Fruit fly (Drosophila melanogaster): ENCODE results near the gene RPA2.
A peak's percentile ranks its signal among the peaks of the same experiment; 100 is the strongest.

RPA2 gene

DNA sequence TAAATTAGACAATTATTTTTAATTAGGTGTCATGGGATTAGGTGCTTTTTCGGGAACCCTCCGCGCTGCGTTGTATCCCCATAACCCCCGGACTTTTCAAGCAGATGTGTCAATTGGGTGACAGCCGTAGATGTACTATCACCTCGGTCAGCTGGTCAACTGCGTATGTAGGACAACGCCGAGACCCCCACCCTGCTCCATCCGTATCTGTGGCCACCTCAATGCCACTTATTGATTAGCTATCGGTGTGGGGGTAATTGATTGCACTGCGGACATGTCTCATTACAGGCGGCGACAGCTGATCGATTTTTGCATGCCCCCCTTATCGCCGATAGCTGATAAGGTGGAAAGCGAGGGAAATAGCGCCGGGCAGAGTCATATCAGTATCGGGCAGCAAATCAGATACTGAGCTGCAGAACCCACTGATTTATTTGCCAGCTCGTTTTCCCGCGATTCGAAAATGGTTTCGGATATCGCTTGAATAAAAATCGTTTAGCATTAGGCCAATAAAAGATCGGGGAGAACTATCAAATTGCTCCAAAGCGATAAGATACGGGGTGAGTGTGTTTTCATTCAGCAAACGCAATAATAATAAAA lies 42.2 kb downstream of the RPA2 start (continued):
- TF ChIP-seq hkb (optimal IDR thresholded peaks at IDR 0.05): no peak
- no peak for TF ChIP-seq hkb (GFP tag; IDR thresholded peaks at IDR 0.05)
- TF ChIP-seq CG1603 (tag; optimal IDR thresholded peaks at IDR 0.05): no peak
- TF ChIP-seq sisA (GFP tag; IDR thresholded peaks at IDR 0.05): no peak
- no peak for TF ChIP-seq CG3726 (GFP tag; IDR thresholded peaks at IDR 0.05)
- TF ChIP-seq CG7928 (GFP tag; optimal IDR thresholded peaks at IDR 0.05): no peak
- TF ChIP-seq Fer2 (tag; optimal IDR thresholded peaks at IDR 0.05): no peak
- TF ChIP-seq CG13894 (tag; optimal IDR thresholded peaks at IDR 0.05): peak; percentile 13
- TF ChIP-seq Hsf (GFP tag; optimal IDR thresholded peaks at IDR 0.05): no peak
- TF ChIP-seq CG14860 (GFP tag; IDR thresholded peaks at IDR 0.05; ENCODE audit: partially characterized antibody): no peak
- TF ChIP-seq CG14965 (GFP tag; optimal IDR thresholded peaks at IDR 0.05; ENCODE audit: borderline replicate concordance): no peak
- peak; percentile 92 for TF ChIP-seq lab (GFP tag; optimal IDR thresholded peaks at IDR 0.05)
- no peak for TF ChIP-seq gsb (GFP tag; IDR thresholded peaks at IDR 0.05)
- TF ChIP-seq Dp (GFP tag; optimal IDR thresholded peaks at IDR 0.05): no peak
- no peak for TF ChIP-seq CG7963 (GFP tag; IDR thresholded peaks at IDR 0.05; ENCODE audit: partially characterized antibody)
- TF ChIP-seq CG3281 (GFP tag; optimal IDR thresholded peaks at IDR 0.05): no peak
- TF ChIP-seq CG4854 (GFP tag; optimal IDR thresholded peaks at IDR 0.05): no peak
- TF ChIP-seq vfl (GFP tag; optimal IDR thresholded peaks at IDR 0.05): no peak
- TF ChIP-seq exex (tag; optimal IDR thresholded peaks at IDR 0.05): peak; percentile 98
- TF ChIP-seq stwl (tag; optimal IDR thresholded peaks at IDR 0.05): no peak
- peak; percentile 85; the same call in 3 of the 4 replicates for TF ChIP-seq chinmo (GFP tag; IDR thresholded peaks at IDR 0.05; ENCODE audit: partially characterized antibody)
- no peak for TF ChIP-seq klu (GFP tag; IDR thresholded peaks at IDR 0.05)
- no peak for TF ChIP-seq Eip74EF (GFP tag; optimal IDR thresholded peaks at IDR 0.05)
- TF ChIP-seq Chrac-16 (GFP tag; optimal IDR thresholded peaks at IDR 0.05): no peak
- TF ChIP-seq HLH4C (GFP tag; IDR thresholded peaks at IDR 0.05; ENCODE audit: partially characterized antibody): no peak
- no peak for TF ChIP-seq Nf-YA (GFP tag; IDR thresholded peaks at IDR 0.05)
- TF ChIP-seq yki (optimal IDR thresholded peaks at IDR 0.05): no peak
- TF ChIP-seq Abd-B (GFP tag; optimal IDR thresholded peaks at IDR 0.05): no peak
- TF ChIP-seq sd (tag; optimal IDR thresholded peaks at IDR 0.05): no peak
- TF ChIP-seq Sry-δ (GFP tag; optimal IDR thresholded peaks at IDR 0.05): no peak
- no peak for TF ChIP-seq CG31441 (GFP tag; IDR thresholded peaks at IDR 0.05)
- no peak for TF ChIP-seq CG1792 (GFP tag; optimal IDR thresholded peaks at IDR 0.05)
- TF ChIP-seq pan (optimal IDR thresholded peaks at IDR 0.05): no peak
- no peak for TF ChIP-seq pan (GFP tag; optimal IDR thresholded peaks at IDR 0.05 in 1 of 2, IDR thresholded peaks at IDR 0.05 in 1 of 2)
- TF ChIP-seq CG1233 (GFP tag; optimal IDR thresholded peaks at IDR 0.05): no peak
- TF ChIP-seq lmd (GFP tag; IDR thresholded peaks at IDR 0.05): 0 out of 2 replicates have a peak, but pooled peaks have one; percentile 14
- TF ChIP-seq CG6689 (GFP tag; IDR thresholded peaks at IDR 0.05): no peak
- no peak for TF ChIP-seq Dip2 (GFP tag; IDR thresholded peaks at IDR 0.05)
- no peak for TF ChIP-seq Mrtf (GFP tag; IDR thresholded peaks at IDR 0.05)
- no peak for TF ChIP-seq dati (GFP tag; IDR thresholded peaks at IDR 0.05)
- no peak for TF ChIP-seq CG8478 (optimal IDR thresholded peaks at IDR 0.05)
- TF ChIP-seq CG18262 (tag; optimal IDR thresholded peaks at IDR 0.05): no peak
- no peak for TF ChIP-seq CG2129 (GFP tag; IDR thresholded peaks at IDR 0.05; ENCODE audit: partially characterized antibody)
- no peak for TF ChIP-seq Drgx (GFP tag; IDR thresholded peaks at IDR 0.05)
- TF ChIP-seq nerfin-1 (tag; optimal IDR thresholded peaks at IDR 0.05): no peak
- no peak for TF ChIP-seq CG12659 (GFP tag; optimal IDR thresholded peaks at IDR 0.05)
- TF ChIP-seq hth (optimal IDR thresholded peaks at IDR 0.05): no peak
- no peak for TF ChIP-seq wek (GFP tag; optimal IDR thresholded peaks at IDR 0.05)
- no peak for TF ChIP-seq Max (GFP tag; optimal IDR thresholded peaks at IDR 0.05)
- TF ChIP-seq crp (GFP tag; optimal IDR thresholded peaks at IDR 0.05): no peak
- TF ChIP-seq CG17829 (tag; optimal IDR thresholded peaks at IDR 0.05): no peak
